Worm (Caenorhabditis elegans): ENCODE data around the gene T07G12.2.

Gene T07G12.2

ce11 chrIV:10499948-10500356, 30.6 kb upstream of the T07G12.2 start (continued):
- peak; percentile 19 for TF ChIP-seq xbp-1 (tag; optimal IDR thresholded peaks at IDR 0.05)
- TF ChIP-seq nhr-12 (tag; optimal IDR thresholded peaks at IDR 0.05): no peak
- no peak for TF ChIP-seq tlp-1 (tag; optimal IDR thresholded peaks at IDR 0.05)
- TF ChIP-seq vab-15 (tag; optimal IDR thresholded peaks at IDR 0.05): no peak
- peak; percentile 9 for TF ChIP-seq nhr-237 (tag; optimal IDR thresholded peaks at IDR 0.05)
- TF ChIP-seq blmp-1 (tag; optimal IDR thresholded peaks at IDR 0.05): no peak
- TF ChIP-seq zag-1 (tag; optimal IDR thresholded peaks at IDR 0.05): peak; percentile 70
- TF ChIP-seq nhr-28 (tag; optimal IDR thresholded peaks at IDR 0.05): no peak
- TF ChIP-seq nhr-47 (tag; optimal IDR thresholded peaks at IDR 0.05): peak; percentile 79
- no peak for TF ChIP-seq aha-1 (tag; optimal IDR thresholded peaks at IDR 0.05)
- no peak for TF ChIP-seq sup-37 (GFP tag; optimal IDR thresholded peaks at IDR 0.05)
- peak in 1 of 2 experiments; percentile 13 for TF ChIP-seq ztf-11 (tag; optimal IDR thresholded peaks at IDR 0.05)
- TF ChIP-seq elt-3 (tag; optimal IDR thresholded peaks at IDR 0.05): no peak
- no peak for TF ChIP-seq ces-1 (GFP tag; optimal IDR thresholded peaks at IDR 0.05)
- TF ChIP-seq nhr-20 (tag; optimal IDR thresholded peaks at IDR 0.05): peak; percentile 37
- peak; percentile 79 for TF ChIP-seq fkh-10 (GFP tag; optimal IDR thresholded peaks at IDR 0.05)
- TF ChIP-seq swsn-7 (tag; optimal IDR thresholded peaks at IDR 0.05): peak; percentile 67
- no peak for TF ChIP-seq Y116A8C.19 (tag; optimal IDR thresholded peaks at IDR 0.05; ENCODE audit: borderline replicate concordance)
- TF ChIP-seq C16A3.4 (tag; optimal IDR thresholded peaks at IDR 0.05): no peak
- no peak for TF ChIP-seq elt-2 (tag; optimal IDR thresholded peaks at IDR 0.05)
- TF ChIP-seq unc-62 (GFP tag; optimal IDR thresholded peaks at IDR 0.05): no peak
- no peak for TF ChIP-seq nhr-90 (tag; optimal IDR thresholded peaks at IDR 0.05; ENCODE audit: poor library complexity)
- no peak for TF ChIP-seq pag-3 (tag; optimal IDR thresholded peaks at IDR 0.05; ENCODE audit: borderline replicate concordance, insufficient read depth)
- no peak for TF ChIP-seq dpl-1 (GFP tag; optimal IDR thresholded peaks at IDR 0.05)
- TF ChIP-seq ceh-90 (tag; optimal IDR thresholded peaks at IDR 0.05): no peak
- peak; percentile 65 for TF ChIP-seq tbx-2 (tag; optimal IDR thresholded peaks at IDR 0.05)
- peak; percentile 72 for TF ChIP-seq egl-13 (tag; optimal IDR thresholded peaks at IDR 0.05)
- no peak for TF ChIP-seq snpc-4 (tag; optimal IDR thresholded peaks at IDR 0.05)
- peak; percentile 19 for TF ChIP-seq mep-1 (tag; optimal IDR thresholded peaks at IDR 0.05)
- TF ChIP-seq unc-130 (tag; optimal IDR thresholded peaks at IDR 0.05): no peak
- no peak for TF ChIP-seq zip-4 (GFP tag; optimal IDR thresholded peaks at IDR 0.05)
- TF ChIP-seq ama-1 (optimal IDR thresholded peaks at IDR 0.05): no peak
- TF ChIP-seq lin-35 (GFP tag; optimal IDR thresholded peaks at IDR 0.05): peak in 1 of 2 experiments; percentile 19
- TF ChIP-seq unc-98 (GFP tag; IDR thresholded peaks at IDR 0.05): no peak
- TF ChIP-seq snu-23 (GFP tag; optimal IDR thresholded peaks at IDR 0.05): peak; percentile 55
- peak; percentile 8 to 40 for TF ChIP-seq efl-1 (optimal IDR thresholded peaks at IDR 0.05)
- TF ChIP-seq efl-1 (GFP tag; optimal IDR thresholded peaks at IDR 0.05 in 1 of 2): no peak
- no peak for TF ChIP-seq C34B4.2 (tag; optimal IDR thresholded peaks at IDR 0.05)
- no peak for TF ChIP-seq grh-1 (GFP tag; IDR thresholded peaks at IDR 0.05)
- TF ChIP-seq ceh-88 (GFP tag; IDR thresholded peaks at IDR 0.05): no peak
- no peak for TF ChIP-seq fkh-4 (tag; optimal IDR thresholded peaks at IDR 0.05; ENCODE audit: borderline replicate concordance)
- peak; percentile 68 for TF ChIP-seq fos-1 (tag; optimal IDR thresholded peaks at IDR 0.05)
- TF ChIP-seq mdl-1 (tag; optimal IDR thresholded peaks at IDR 0.05): no peak
- no peak for TF ChIP-seq hlh-4 (tag; optimal IDR thresholded peaks at IDR 0.05)
- TF ChIP-seq irx-1 (tag; optimal IDR thresholded peaks at IDR 0.05): peak; percentile 36
- no peak for TF ChIP-seq hpl-2 (GFP tag; optimal IDR thresholded peaks at IDR 0.05)
- peak; percentile 76 for TF ChIP-seq nhr-71 (tag; optimal IDR thresholded peaks at IDR 0.05)
- TF ChIP-seq pqm-1 (tag; optimal IDR thresholded peaks at IDR 0.05): no peak
- TF ChIP-seq lin-14 (GFP tag; optimal IDR thresholded peaks at IDR 0.05): peak; percentile 95
- TF ChIP-seq nhr-85 (tag): no peak
- TF ChIP-seq sox-4 (tag; optimal IDR thresholded peaks at IDR 0.05): peak; percentile 34
- no peak for TF ChIP-seq unc-30 (tag; optimal IDR thresholded peaks at IDR 0.05)
- TF ChIP-seq ceh-63 (GFP tag; optimal IDR thresholded peaks at IDR 0.05): no peak
- TF ChIP-seq nhr-84 (tag; optimal IDR thresholded peaks at IDR 0.05): no peak
- peak; percentile 24 for TF ChIP-seq jun-1 (tag; optimal IDR thresholded peaks at IDR 0.05)
